Fruit fly (Drosophila melanogaster) whole organism, embryonic: ENCODE data around the gene CG12253.

Experiments
- Adf1 ChIP-seq: fragments of 200-800 bp; sonication (Bioruptor generic); IDR thresholded peaks from 2 replicates; pipeline ENCODE4 v1.3.6; 2022; ENCODE audit warnings: missing biosample characterization, missing genetic modification characterization
- Atf6 ChIP-seq: fragments of 200-800 bp; sonication (Bioruptor generic); IDR thresholded peaks from 2 replicates; pipeline ENCODE4 v1.3.6; 2022; ENCODE audit warnings: missing biosample characterization, missing genetic modification characterization
- B-H2 ChIP-seq: fragments of 200-800 bp; sonication (Bioruptor generic); optimal IDR thresholded peaks from 2 replicates; lab custom pipeline; 2018; ENCODE audit warnings: missing biosample characterization, mild to moderate bottlenecking, missing genetic modification characterization
- Bgb ChIP-seq: fragments of 200-800 bp; sonication (Bioruptor generic); IDR thresholded peaks from 2 replicates; pipeline ENCODE4 v1.3.6; 2022; ENCODE audit warnings: missing biosample characterization, missing genetic modification characterization; ENCODE audit not compliant: partially characterized antibody
- CG1024 ChIP-seq: fragments of 200-800 bp; sonication (Bioruptor generic); IDR thresholded peaks from 2 replicates; pipeline ENCODE4 v1.3.6; 2022; ENCODE audit warnings: missing biosample characterization, missing genetic modification characterization
- CG13287 ChIP-seq: fragments of 200-800 bp; sonication (Bioruptor generic); IDR thresholded peaks from 2 replicates; pipeline ENCODE4 v1.3.6; 2022; ENCODE audit warnings: missing biosample characterization, missing genetic modification characterization; ENCODE audit not compliant: partially characterized antibody
- CG16779 ChIP-seq: fragments of 200-800 bp; sonication (Bioruptor generic); IDR thresholded peaks from 2 replicates; pipeline ENCODE4 v1.3.6; 2022; ENCODE audit warnings: missing biosample characterization, missing genetic modification characterization
- CG18262 ChIP-seq: fragments of 200-800 bp; optimal IDR thresholded peaks from 3 replicates; lab custom pipeline; 2019; ENCODE audit warnings: missing biosample characterization, mild to moderate bottlenecking, missing genetic modification characterization, moderate library complexity
- CG34376 ChIP-seq: fragments of 200-800 bp; sonication (Bioruptor generic); optimal IDR thresholded peaks from 2 replicates; lab custom pipeline; 2018; ENCODE audit warnings: missing biosample characterization, mild to moderate bottlenecking, missing genetic modification characterization
- CG34422 ChIP-seq: fragments of 200-800 bp; sonication (Bioruptor generic); IDR thresholded peaks from 3 replicates; pipeline ENCODE4 v1.3.6; 2022; ENCODE audit warnings: missing biosample characterization, missing genetic modification characterization
- CG3726 ChIP-seq: fragments of 200-800 bp; sonication (Bioruptor generic); IDR thresholded peaks from 3 replicates; pipeline ENCODE4, ENCODE4 v1.3.6; 2022; ENCODE audit warnings: missing biosample characterization, missing genetic modification characterization
- CG4617 ChIP-seq: fragments of 200-800 bp; sonication (Bioruptor generic); optimal IDR thresholded peaks from 3 replicates; lab custom pipeline; 2016; ENCODE audit warnings: missing biosample characterization, missing genetic modification characterization, borderline replicate concordance
- CG4820 ChIP-seq: fragments of 200-800 bp; sonication (Bioruptor generic); optimal IDR thresholded peaks from 3 replicates; lab custom pipeline; 2016; ENCODE audit warnings: missing biosample characterization, missing genetic modification characterization
- CG6765 ChIP-seq: fragments of 200-800 bp; sonication (Bioruptor generic); optimal IDR thresholded peaks from 3 replicates; lab custom pipeline; 2017; ENCODE audit warnings: missing biosample characterization, mild to moderate bottlenecking, missing genetic modification characterization
- CrebB ChIP-seq: fragments of 200-800 bp; sonication (Bioruptor generic); optimal IDR thresholded peaks from 3 replicates; lab custom pipeline; 2018; ENCODE audit warnings: missing biosample characterization, mild to moderate bottlenecking, missing genetic modification characterization
- D ChIP-seq, 2 experiments: fragments of 200-800 bp in 1 of 2; fragments of >200 bp in 1 of 2; sonication (Bioruptor generic) in 1 of 2; optimal IDR thresholded peaks; 2 replicates in 1 of 2; 3 replicates in 1 of 2; lab custom pipeline; 2017; ENCODE audit warnings: mild to moderate bottlenecking in 1 of 2, missing biosample characterization in 1 of 2, missing genetic modification characterization in 1 of 2, missing genetic modification reagents in 1 of 2
- Dll ChIP-seq: fragments of 200-800 bp; sonication (Bioruptor generic); IDR thresholded peaks from 4 replicates; pipeline ENCODE4 v1.3.6; 2022; ENCODE audit warnings: missing biosample characterization, missing genetic modification characterization; ENCODE audit not compliant: partially characterized antibody
- Ets97D ChIP-seq: fragments of 200-800 bp; sonication (Bioruptor generic); optimal IDR thresholded peaks from 3 replicates; lab custom pipeline; 2016; ENCODE audit warnings: missing biosample characterization, missing genetic modification characterization
- HLH4C ChIP-seq: fragments of 200-800 bp; sonication (Bioruptor generic); IDR thresholded peaks from 3 replicates; pipeline ENCODE4 v1.3.6; 2022; ENCODE audit warnings: missing biosample characterization, missing genetic modification characterization; ENCODE audit not compliant: partially characterized antibody
- HLHmδ ChIP-seq: fragments of 200-800 bp; sonication (Bioruptor generic); optimal IDR thresholded peaks from 2 replicates; lab custom pipeline; 2018; ENCODE audit warnings: missing biosample characterization, mild to moderate bottlenecking, missing genetic modification characterization, moderate library complexity
- Hey ChIP-seq: fragments of 200-800 bp; sonication (Bioruptor generic); optimal IDR thresholded peaks from 3 replicates; lab custom pipeline; 2018; ENCODE audit warnings: missing biosample characterization, mild to moderate bottlenecking, missing genetic modification characterization
- HmgZ ChIP-seq: fragments of 200-800 bp; sonication (Bioruptor generic); optimal IDR thresholded peaks from 2 replicates; lab custom pipeline; 2018; ENCODE audit warnings: missing biosample characterization, mild to moderate bottlenecking, missing genetic modification characterization
- Hr51 ChIP-seq, 2 experiments: fragments of 200-800 bp; sonication (Bioruptor generic); optimal IDR thresholded peaks; 2 replicates in 1 of 2; 3 replicates in 1 of 2; lab custom pipeline; 2016 to 2018; ENCODE audit warnings: missing biosample characterization in 2 of 2, missing genetic modification characterization in 2 of 2, mild to moderate bottlenecking in 1 of 2, moderate library complexity in 1 of 2
- Kr ChIP-seq: fragments of 200-800 bp; sonication (Bioruptor generic); optimal IDR thresholded peaks from 2 replicates; lab custom pipeline; 2017; ENCODE audit warnings: missing biosample characterization, mild to moderate bottlenecking, missing genetic modification characterization
- MBD-R2 ChIP-seq: fragments of 200-800 bp; sonication (Bioruptor generic); IDR thresholded peaks from 2 replicates; pipeline ENCODE4 v1.3.6; 2022; ENCODE audit warnings: missing biosample characterization, missing genetic modification characterization
- MESR4 ChIP-seq: fragments of 200-800 bp; sonication (Bioruptor generic); optimal IDR thresholded peaks from 2 replicates; lab custom pipeline; 2018; ENCODE audit warnings: missing biosample characterization, mild to moderate bottlenecking, missing genetic modification characterization, moderate library complexity
- Mad ChIP-seq: fragments of 200-800 bp; sonication (Bioruptor generic); optimal IDR thresholded peaks from 2 replicates; lab custom pipeline; 2016; ENCODE audit warnings: missing biosample characterization, missing genetic modification characterization
- Med ChIP-seq: fragments of 200-800 bp; sonication (Bioruptor generic); peaks from one replicate; lab custom pipeline; 2016; ENCODE audit warnings: missing biosample characterization, missing genetic modification characterization, mild to moderate bottlenecking, inconsistent platforms, moderate library complexity
- Myb ChIP-seq: fragments of 200-800 bp; sonication (Bioruptor generic); optimal IDR thresholded peaks from 2 replicates; lab custom pipeline; 2016; ENCODE audit warnings: missing biosample characterization, missing genetic modification characterization
- NC2β ChIP-seq: fragments of 200-800 bp; sonication (Bioruptor generic); optimal IDR thresholded peaks from 2 replicates; lab custom pipeline; 2016; ENCODE audit warnings: missing biosample characterization, missing genetic modification characterization
- NfI ChIP-seq: fragments of 200-800 bp; sonication (Bioruptor generic); optimal IDR thresholded peaks from 3 replicates; lab custom pipeline; 2018; ENCODE audit warnings: missing biosample characterization, mild to moderate bottlenecking, missing genetic modification characterization, moderate library complexity
- Oaz ChIP-seq: fragments of 200-800 bp; sonication (Bioruptor generic); IDR thresholded peaks from 2 replicates; pipeline ENCODE4 v1.3.6; 2022; ENCODE audit warnings: missing biosample characterization, missing genetic modification characterization
- Optix ChIP-seq: fragments of 200-800 bp; sonication (Bioruptor generic); IDR thresholded peaks from 3 replicates; pipeline ENCODE4 v1.3.6; 2022; ENCODE audit warnings: missing biosample characterization, missing genetic modification characterization
- PHDP ChIP-seq: fragments of 200-800 bp; sonication (Bioruptor generic); optimal IDR thresholded peaks from 3 replicates; lab custom pipeline; 2018; ENCODE audit warnings: missing biosample characterization, mild to moderate bottlenecking, missing genetic modification characterization, moderate library complexity
- YL-1 ChIP-seq: fragments of 200-800 bp; sonication (Bioruptor generic); optimal IDR thresholded peaks from 3 replicates; lab custom pipeline; 2017; ENCODE audit warnings: missing biosample characterization, mild to moderate bottlenecking, missing genetic modification characterization
- cg ChIP-seq: fragments of 200-800 bp; sonication (Bioruptor generic); optimal IDR thresholded peaks from 3 replicates; lab custom pipeline; 2019; ENCODE audit warnings: missing biosample characterization, mild to moderate bottlenecking, missing genetic modification characterization, moderate library complexity
- chinmo ChIP-seq: fragments of 200-800 bp; sonication (Bioruptor generic); IDR thresholded peaks from 4 replicates; pipeline ENCODE4 v1.3.6; 2022; ENCODE audit warnings: missing biosample characterization, missing genetic modification characterization; ENCODE audit not compliant: partially characterized antibody
- dati ChIP-seq: fragments of 200-800 bp; sonication (Bioruptor generic); IDR thresholded peaks from 2 replicates; pipeline ENCODE4 v1.3.6; 2022; ENCODE audit warnings: missing biosample characterization, missing genetic modification characterization
- dm ChIP-seq: fragments of 200-800 bp; sonication (Bioruptor generic); optimal IDR thresholded peaks from 3 replicates; lab custom pipeline; 2016; ENCODE audit warnings: missing biosample characterization, missing genetic modification characterization
- ems ChIP-seq: fragments of 200-800 bp; sonication (Bioruptor generic); optimal IDR thresholded peaks from 3 replicates; lab custom pipeline; 2016; ENCODE audit warnings: missing biosample characterization, missing genetic modification characterization
- eyg ChIP-seq: fragments of 200-800 bp; sonication (Bioruptor generic); optimal IDR thresholded peaks from 3 replicates; lab custom pipeline; 2016; ENCODE audit warnings: missing biosample characterization, missing genetic modification characterization
- ftz-f1 ChIP-seq: fragments of 200-800 bp; sonication (Bioruptor generic); optimal IDR thresholded peaks from 2 replicates; lab custom pipeline; 2016; ENCODE audit warnings: missing biosample characterization, missing genetic modification characterization
- ken ChIP-seq: fragments of 200-800 bp; sonication (Bioruptor generic); IDR thresholded peaks from 3 replicates; pipeline ENCODE4 v1.3.6; 2022; ENCODE audit warnings: missing biosample characterization, missing genetic modification characterization
- nerfin-2 ChIP-seq: fragments of 200-800 bp; sonication (Bioruptor generic); IDR thresholded peaks from 2 replicates; pipeline ENCODE4 v1.3.6; 2022; ENCODE audit warnings: missing biosample characterization, missing genetic modification characterization; ENCODE audit not compliant: partially characterized antibody
- ranshi ChIP-seq: fragments of 200-800 bp; sonication (Bioruptor generic); IDR thresholded peaks from 2 replicates; pipeline ENCODE4 v1.3.6; 2022; ENCODE audit warnings: missing biosample characterization, missing genetic modification characterization
- slou ChIP-seq: fragments of 200-800 bp; sonication (Bioruptor generic); optimal IDR thresholded peaks from 3 replicates; lab custom pipeline; 2016; ENCODE audit warnings: missing biosample characterization, missing genetic modification characterization
- sr ChIP-seq: fragments of 200-800 bp; sonication (Bioruptor generic); IDR thresholded peaks from 3 replicates; pipeline ENCODE4 v1.3.6; 2022; ENCODE audit warnings: missing biosample characterization, missing genetic modification characterization
- tgo ChIP-seq: fragments of 200-800 bp; sonication (Bioruptor generic); IDR thresholded peaks from 3 replicates; pipeline ENCODE4 v1.3.6; 2022; ENCODE audit warnings: missing biosample characterization, missing genetic modification characterization
- unc-4 ChIP-seq: fragments of 200-800 bp; sonication (Bioruptor generic); IDR thresholded peaks from 2 replicates; pipeline ENCODE4 v1.3.6; 2022; ENCODE audit warnings: missing biosample characterization, missing genetic modification characterization; ENCODE audit not compliant: partially characterized antibody

Gene CG12253

DNA sequence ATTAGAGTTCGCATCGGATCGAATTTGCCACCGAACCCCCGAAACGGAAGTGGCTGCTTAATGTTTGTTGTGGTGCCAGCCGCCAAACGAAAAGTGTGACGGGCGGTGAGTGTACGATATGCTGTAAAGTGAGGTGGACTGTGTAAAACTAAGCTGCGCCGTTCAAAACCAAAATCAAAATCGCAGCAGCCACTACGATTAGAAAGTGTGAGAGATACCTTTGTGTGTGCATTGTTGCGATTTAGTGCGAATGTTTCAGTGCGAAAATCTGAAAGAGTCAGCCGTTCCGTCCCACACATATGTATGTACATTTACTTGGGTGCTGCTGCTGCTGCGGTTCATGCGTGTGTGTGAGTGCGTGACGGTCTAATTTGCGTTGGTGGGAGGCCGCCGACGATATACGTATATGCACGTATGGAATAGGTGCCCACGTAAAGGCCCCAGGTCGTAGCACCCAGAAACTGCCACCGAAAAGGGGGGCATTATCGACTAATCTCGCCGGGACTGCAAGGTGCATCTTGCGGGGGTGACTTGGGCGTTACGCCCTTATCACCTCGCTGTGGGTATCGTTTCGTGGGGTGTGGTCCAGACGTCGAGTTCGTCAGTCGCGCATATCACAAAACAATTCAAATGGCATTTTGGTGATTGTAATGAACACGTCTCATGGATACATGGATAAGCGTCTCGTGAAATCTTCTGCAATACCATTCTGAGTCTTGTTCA lies 10.6 kb upstream of the CG12253 start (continued):
- TF ChIP-seq Dll (GFP tag; lab: Robert Waterston, UW) (peak; percentile 51; the same call in 2 of the 4 replicates), HmgZ (peak; percentile 27), HLHmδ (GFP tag; lab: Kevin White, UChicago) (no peak), CG6765 (GFP tag; lab: Kevin White, UChicago) (peak; percentile 32), tgo (GFP tag; lab: Robert Waterston, UW) (no peak), Bgb (GFP tag; lab: Robert Waterston, UW) (0 out of 2 replicates have a peak, but pooled peaks have one; percentile 25), cg (peak; percentile 90), Hr51 (GFP tag; optimal IDR thresholded peaks at IDR 0.05; lab: Kevin White, UChicago) (no peak), ranshi (GFP tag; lab: Robert Waterston, UW) (no peak), NC2β (GFP tag; lab: Kevin White, UChicago) (no peak), unc-4 (peak; percentile 31; the same call in 1 of the 2 replicates), CG4617 (peak; percentile 69), Atf6 (GFP tag; lab: Robert Waterston, UW) (no peak), Adf1 (peak; percentile 51; the same call in 1 of the 2 replicates), dm (GFP tag; lab: Kevin White, UChicago) (no peak), Oaz (GFP tag; lab: Robert Waterston, UW) (no peak), ken (GFP tag; lab: Robert Waterston, UW) (no peak), CG34376 (GFP tag; lab: Kevin White, UChicago) (peak; percentile 29), CG18262 (tag; lab: Kevin White, UChicago) (no peak), CG16779 (GFP tag; lab: Robert Waterston, UW) (peak; percentile 55; the same call in 1 of the 2 replicates), Mad (GFP tag; lab: Kevin White, UChicago) (no peak), nerfin-2 (GFP tag; lab: Robert Waterston, UW) (0 out of 2 replicates have a peak, but pooled peaks have one; percentile 24), D (optimal IDR thresholded peaks at IDR 0.05; lab: Kevin White, UChicago) (peak; percentile 9), D (GFP tag; optimal IDR thresholded peaks at IDR 0.05; lab: Kevin White, UChicago) (no peak), sr (GFP tag; lab: Robert Waterston, UW) (peak; percentile 91), CG13287 (GFP tag; lab: Robert Waterston, UW) (no peak), MBD-R2 (GFP tag; lab: Robert Waterston, UW) (peak; percentile 30; the same call in 1 of the 2 replicates), MESR4 (GFP tag; lab: Kevin White, UChicago) (peak; percentile 92), CG34422 (0 out of 3 replicates have a peak, but pooled peaks have one; percentile 16), CrebB (peak; percentile 0), HLH4C (GFP tag; lab: Robert Waterston, UW) (0 out of 3 replicates have a peak, but pooled peaks have one; percentile 30), Hey (tag; lab: Kevin White, UChicago) (no peak), YL-1 (GFP tag; lab: Kevin White, UChicago) (peak; percentile 93), Myb (GFP tag; lab: Kevin White, UChicago) (peak; percentile 5), NfI (GFP tag; lab: Kevin White, UChicago) (no peak), Med (GFP tag; lab: Kevin White, UChicago) (peak; percentile 71)

DNA sequence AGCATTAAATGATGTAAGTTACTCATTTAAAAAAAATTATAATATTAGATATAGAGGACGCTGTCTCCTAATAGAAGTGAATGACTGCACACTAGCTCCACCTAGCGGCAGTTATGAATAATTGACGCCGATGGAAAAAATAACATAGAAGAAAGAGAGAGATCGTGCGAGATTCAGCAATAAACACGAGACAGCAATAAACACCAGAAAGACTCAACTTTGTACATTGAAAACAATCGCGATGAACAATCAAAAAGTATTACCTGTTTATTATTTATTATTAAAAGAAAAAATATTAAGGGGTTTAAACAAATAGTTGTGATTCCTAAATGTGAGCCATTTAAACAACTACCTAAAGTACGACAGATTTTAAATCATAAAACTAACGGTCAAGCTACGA lies 1.5 kb upstream of the CG12253 start:
- TF ChIP-seq slou (GFP tag; lab: Kevin White, UChicago): no peak
- no peak for TF ChIP-seq PHDP (tag; lab: Kevin White, UChicago)
- peak; percentile 38 for TF ChIP-seq CG4820
- TF ChIP-seq Kr (GFP tag; lab: Kevin White, UChicago): no peak
- no peak for TF ChIP-seq dati (GFP tag; lab: Robert Waterston, UW)
- peak; percentile 70 for TF ChIP-seq CG1024 (GFP tag; lab: Robert Waterston, UW)
- TF ChIP-seq eyg (GFP tag; lab: Kevin White, UChicago): no peak
- peak; percentile 16 for TF ChIP-seq Ets97D (GFP tag; lab: Kevin White, UChicago)
- no peak for TF ChIP-seq ems (GFP tag; lab: Kevin White, UChicago)
- TF ChIP-seq ftz-f1: no peak
- no peak for TF ChIP-seq chinmo (GFP tag; lab: Robert Waterston, UW)
- no peak for TF ChIP-seq Optix (GFP tag; lab: Robert Waterston, UW)
- TF ChIP-seq B-H2 (GFP tag; lab: Kevin White, UChicago): no peak
- TF ChIP-seq CG3726 (GFP tag; lab: Robert Waterston, UW): 0 out of 3 replicates have a peak, but pooled peaks have one; percentile 37
